Worm (Caenorhabditis elegans): ENCODE results near the gene btb-20.

The btb-20 gene

ce11 chrII:14528233-14528802, 5.0 kb upstream of the btb-20 start, which contains the start of the genes F57C2.5 and spat-1 (continued):
- TF ChIP-seq ama-1 (optimal IDR thresholded peaks at IDR 0.05) (no peak), dve-1 (tag; optimal IDR thresholded peaks at IDR 0.05) (no peak), sox-2 (GFP tag; IDR thresholded peaks at IDR 0.05) (no peak), tbx-7 (tag; optimal IDR thresholded peaks at IDR 0.05) (peak; percentile 94), mec-3 (tag; optimal IDR thresholded peaks at IDR 0.05; ENCODE audit: borderline replicate concordance) (peak; percentile 73), unc-55 (GFP tag; optimal IDR thresholded peaks at IDR 0.05) (no peak), pros-1 (tag; optimal IDR thresholded peaks at IDR 0.05) (no peak), sox-4 (tag; optimal IDR thresholded peaks at IDR 0.05) (no peak), ahr-1 (tag; optimal IDR thresholded peaks at IDR 0.05) (peak; percentile 96), ceh-9 (tag; optimal IDR thresholded peaks at IDR 0.05) (no peak), npax-4 (tag; optimal IDR thresholded peaks at IDR 0.05) (peak; percentile 19), nhr-232 (tag; optimal IDR thresholded peaks at IDR 0.05) (no peak), hlh-13 (GFP tag; optimal IDR thresholded peaks at IDR 0.05) (no peak), che-1 (tag; optimal IDR thresholded peaks at IDR 0.05) (peak; percentile 51), ceh-19 (GFP tag; optimal IDR thresholded peaks at IDR 0.05) (peak; percentile 64), gmeb-2 (tag; optimal IDR thresholded peaks at IDR 0.05) (no peak), unc-86 (tag; optimal IDR thresholded peaks at IDR 0.05) (peak; percentile 81)

DNA sequence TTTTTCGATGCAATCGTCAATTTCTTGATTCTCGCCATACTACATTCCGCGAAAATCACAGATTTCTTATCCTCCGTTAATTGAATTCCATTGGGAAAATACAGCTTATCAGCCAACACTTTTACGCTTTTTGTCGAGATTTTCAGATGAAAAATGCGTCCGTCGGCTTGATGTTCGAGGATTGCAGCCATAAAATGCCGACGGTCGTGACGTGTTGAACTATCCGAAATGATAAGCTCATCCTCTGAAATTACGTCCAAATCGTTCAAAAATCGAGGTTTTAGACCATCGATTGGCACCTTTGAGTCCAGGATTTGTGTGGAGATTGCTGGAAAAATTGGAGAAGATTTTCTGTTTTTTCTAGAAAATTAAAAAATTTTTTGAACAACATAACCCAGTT, 3.8 kb upstream of the btb-20 start:
- TF ChIP-seq eyg-1 (tag; optimal IDR thresholded peaks at IDR 0.05) (no peak), pha-4 (tag; optimal IDR thresholded peaks at IDR 0.05) (no peak), pha-2 (tag; optimal IDR thresholded peaks at IDR 0.05) (no peak), ceh-22 (tag; optimal IDR thresholded peaks at IDR 0.05) (no peak), ama-1 (optimal IDR thresholded peaks at IDR 0.05) (no peak), tbx-2 (tag; optimal IDR thresholded peaks at IDR 0.05) (no peak), madf-2 (tag; optimal IDR thresholded peaks at IDR 0.05) (no peak), pros-1 (tag; optimal IDR thresholded peaks at IDR 0.05) (no peak), dmd-4 (tag; optimal IDR thresholded peaks at IDR 0.05; ENCODE audit: borderline replicate concordance) (no peak), K09A11.1 (tag; optimal IDR thresholded peaks at IDR 0.05; ENCODE audit: insufficient read depth) (no peak), ceh-30 (tag; optimal IDR thresholded peaks at IDR 0.05) (no peak), ceh-6 (GFP tag; optimal IDR thresholded peaks at IDR 0.05) (no peak), ttx-3 (tag; optimal IDR thresholded peaks at IDR 0.05) (no peak), fax-1 (tag; optimal IDR thresholded peaks at IDR 0.05) (no peak), sox-2 (GFP tag; IDR thresholded peaks at IDR 0.05) (no peak), unc-42 (tag; optimal IDR thresholded peaks at IDR 0.05) (no peak), nhr-11 (tag; optimal IDR thresholded peaks at IDR 0.05) (no peak), ceh-19 (GFP tag; optimal IDR thresholded peaks at IDR 0.05) (no peak)

DNA sequence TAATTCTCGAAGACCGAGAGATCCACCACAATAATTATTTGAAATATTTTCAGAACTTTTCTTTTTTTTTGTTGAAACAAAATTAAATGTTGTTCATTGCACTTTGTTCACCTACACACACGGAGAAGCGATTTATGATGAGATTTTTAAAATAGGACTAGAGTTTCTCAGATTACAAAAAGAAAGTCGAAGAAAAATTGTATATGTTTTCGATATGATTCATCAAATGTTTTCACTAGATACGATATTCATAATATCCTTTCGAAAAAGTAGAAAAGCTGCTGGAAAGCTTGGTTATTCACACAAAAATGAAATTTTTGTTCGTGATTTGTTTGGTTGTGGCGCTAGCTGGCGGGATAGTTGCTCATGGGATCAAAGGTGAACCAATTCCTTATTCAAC, 1.7 kb upstream of the btb-20 start, which contains the start of gene F57C2.4:
Gene F57C2.4 (plus strand): TSS at position 301 of the 400 bp plus-strand sequence.
- TF ChIP-seq pha-4 (tag; optimal IDR thresholded peaks at IDR 0.05): no peak
- no peak for TF ChIP-seq npax-4 (tag; optimal IDR thresholded peaks at IDR 0.05)
- no peak for TF ChIP-seq ets-4 (tag; optimal IDR thresholded peaks at IDR 0.05)
- TF ChIP-seq sox-4 (tag; optimal IDR thresholded peaks at IDR 0.05): no peak
- no peak for TF ChIP-seq lim-6 (tag; optimal IDR thresholded peaks at IDR 0.05)
- TF ChIP-seq hlh-13 (GFP tag; optimal IDR thresholded peaks at IDR 0.05): no peak
- no peak for TF ChIP-seq che-1 (tag; optimal IDR thresholded peaks at IDR 0.05)
- TF ChIP-seq hlh-6 (tag; optimal IDR thresholded peaks at IDR 0.05): no peak
- no peak for TF ChIP-seq ceh-48 (tag; optimal IDR thresholded peaks at IDR 0.05)
- no peak for TF ChIP-seq nhr-232 (tag; optimal IDR thresholded peaks at IDR 0.05)
- TF ChIP-seq nfya-1 (tag; optimal IDR thresholded peaks at IDR 0.05): no peak
- TF ChIP-seq odd-2 (tag; optimal IDR thresholded peaks at IDR 0.05): no peak
- no peak for TF ChIP-seq pax-1 (tag; optimal IDR thresholded peaks at IDR 0.05)
- TF ChIP-seq hlh-15 (tag; optimal IDR thresholded peaks at IDR 0.05): no peak
